Worm (Caenorhabditis elegans) whole organism, late embryonic: Measurements from ENCODE around the gene T05B11.4.
A peak's percentile ranks its signal among the peaks of the same experiment; 100 is the strongest.

Source experiments
- C38D4.7 ChIP-seq: fragments of 200-800 bp; sonication (Bioruptor generic); optimal IDR thresholded peaks from 2 replicates; lab custom pipeline; 2018; ENCODE audit warnings: mild to moderate bottlenecking, missing genetic modification characterization, moderate library complexity, missing compliant biosample characterization
- F13H6.1 ChIP-seq: sonication (generic microtip); optimal IDR thresholded peaks from 2 replicates; lab custom pipeline; 2016; ENCODE audit warnings: missing genetic modification characterization, missing compliant biosample characterization
- T23F11.4 ChIP-seq: fragments of 200-800 bp; sonication (Bioruptor generic); optimal IDR thresholded peaks from 2 replicates; lab custom pipeline; 2018; ENCODE audit warnings: mild to moderate bottlenecking, missing genetic modification characterization, missing compliant biosample characterization
- ahr-1 ChIP-seq: sonication (generic microtip); optimal IDR thresholded peaks from 2 replicates; lab custom pipeline; 2016; ENCODE audit warnings: missing genetic modification characterization, missing compliant biosample characterization
- ceh-14 ChIP-seq: sonication (generic microtip); optimal IDR thresholded peaks from 2 replicates; lab custom pipeline; 2016; ENCODE audit warnings: missing genotype, missing genetic modification characterization, missing compliant biosample characterization
- ceh-18 ChIP-seq: sonication (generic microtip); optimal IDR thresholded peaks from 2 replicates; lab custom pipeline; 2016; ENCODE audit warnings: missing genetic modification characterization, missing compliant biosample characterization
- ceh-19 ChIP-seq: fragments of 200-800 bp; sonication (Bioruptor generic); optimal IDR thresholded peaks from 2 replicates; lab custom pipeline; 2018; ENCODE audit warnings: mild to moderate bottlenecking, missing genetic modification characterization, missing compliant biosample characterization
- ceh-2 ChIP-seq: sonication (generic microtip); optimal IDR thresholded peaks from 2 replicates; lab custom pipeline; 2016; ENCODE audit warnings: missing genotype, missing genetic modification characterization, missing compliant biosample characterization
- ceh-22 ChIP-seq: sonication (generic microtip); optimal IDR thresholded peaks from 2 replicates; lab custom pipeline; 2017; ENCODE audit warnings: missing biosample characterization, missing genetic modification characterization
- ceh-30 ChIP-seq: fragments of 150-350 bp; optimal IDR thresholded peaks from 2 replicates; lab custom pipeline; 2014; ENCODE audit warnings: missing biosample characterization, missing genetic modification characterization
- ceh-31 ChIP-seq: sonication (generic microtip); optimal IDR thresholded peaks from 2 replicates; lab custom pipeline; 2016; ENCODE audit warnings: missing genetic modification characterization, missing compliant biosample characterization
- ceh-34 ChIP-seq: sonication (generic microtip); optimal IDR thresholded peaks from 2 replicates; lab custom pipeline; 2016; ENCODE audit warnings: mild to moderate bottlenecking, missing genetic modification characterization, missing compliant biosample characterization
- ceh-45 ChIP-seq: fragments of 200-800 bp; sonication (Bioruptor generic); IDR thresholded peaks from 2 replicates; pipeline ENCODE4 v1.3.6; 2022; ENCODE audit warnings: missing genetic modification reagents, missing genetic modification characterization, missing compliant biosample characterization
- ceh-48 ChIP-seq: sonication (generic microtip); optimal IDR thresholded peaks from 2 replicates; lab custom pipeline; 2016; ENCODE audit warnings: missing genetic modification characterization, inconsistent platforms, missing compliant biosample characterization
- dmd-4 ChIP-seq: sonication (generic microtip); optimal IDR thresholded peaks from 2 replicates; lab custom pipeline; 2016; ENCODE audit warnings: borderline replicate concordance, missing genetic modification characterization, missing compliant biosample characterization
- elt-2 ChIP-seq: sonication (generic microtip); optimal IDR thresholded peaks from 2 replicates; lab custom pipeline; 2016; ENCODE audit warnings: missing genetic modification reagents, missing genetic modification characterization, missing compliant biosample characterization
- elt-4 ChIP-seq: sonication (generic microtip); optimal IDR thresholded peaks from 2 replicates; lab custom pipeline; 2016; ENCODE audit warnings: missing genetic modification characterization, missing compliant biosample characterization
- ets-4 ChIP-seq: sonication (generic microtip); optimal IDR thresholded peaks from 2 replicates; lab custom pipeline; 2016; ENCODE audit warnings: missing genetic modification characterization, missing compliant biosample characterization
- eyg-1 ChIP-seq: sonication (generic microtip); optimal IDR thresholded peaks from 2 replicates; lab custom pipeline; 2016; ENCODE audit warnings: missing genotype, missing genetic modification characterization, missing compliant biosample characterization
- fax-1 ChIP-seq: sonication (generic microtip); optimal IDR thresholded peaks from 2 replicates; lab custom pipeline; 2016; ENCODE audit warnings: missing genotype, missing genetic modification characterization, missing compliant biosample characterization
- fkh-6 ChIP-seq: sonication (generic microtip); optimal IDR thresholded peaks from 2 replicates; lab custom pipeline; 2016; ENCODE audit warnings: missing genetic modification characterization, missing compliant biosample characterization
- gmeb-2 ChIP-seq: sonication (generic microtip); optimal IDR thresholded peaks from 2 replicates; lab custom pipeline; 2016; ENCODE audit warnings: missing genetic modification characterization, inconsistent platforms, missing compliant biosample characterization
- lim-6 ChIP-seq: sonication (generic microtip); optimal IDR thresholded peaks from 2 replicates; lab custom pipeline; 2016; ENCODE audit warnings: missing genetic modification characterization, missing compliant biosample characterization
- lin-11 ChIP-seq: fragments of 200-800 bp; sonication (Bioruptor generic); optimal IDR thresholded peaks from 2 replicates; lab custom pipeline; 2018; ENCODE audit warnings: mild to moderate bottlenecking, missing genetic modification characterization, missing compliant biosample characterization
- mec-3 ChIP-seq: sonication (generic microtip); optimal IDR thresholded peaks from 2 replicates; lab custom pipeline; 2016; ENCODE audit warnings: borderline replicate concordance, missing genetic modification characterization, missing compliant biosample characterization
- nfya-1 ChIP-seq: sonication (generic microtip); optimal IDR thresholded peaks from 2 replicates; lab custom pipeline; 2017; ENCODE audit warnings: missing genetic modification characterization, mild to moderate bottlenecking, missing compliant biosample characterization, antibody characterized with exemption, moderate library complexity
- npax-4 ChIP-seq: sonication (generic microtip); optimal IDR thresholded peaks from 2 replicates; lab custom pipeline; 2016; ENCODE audit warnings: missing genetic modification characterization, missing compliant biosample characterization
- pax-1 ChIP-seq: fragments of 150-350 bp; optimal IDR thresholded peaks from 2 replicates; lab custom pipeline; 2014; ENCODE audit warnings: missing biosample characterization, missing genetic modification characterization
- ref-2 ChIP-seq: sonication (generic microtip); optimal IDR thresholded peaks from 2 replicates; lab custom pipeline; 2016; ENCODE audit warnings: missing genetic modification characterization, missing compliant biosample characterization
- sdc-2 ChIP-seq: sonication (generic microtip); optimal IDR thresholded peaks from 2 replicates; lab custom pipeline; 2016; ENCODE audit warnings: missing genotype, missing genetic modification characterization, missing compliant biosample characterization
- sox-2 ChIP-seq: fragments of 200-800 bp; sonication (Bioruptor generic); IDR thresholded peaks from 2 replicates; pipeline ENCODE4 v1.3.6; 2022; ENCODE audit warnings: missing genetic modification reagents, missing genetic modification characterization, missing compliant biosample characterization
- tbx-7 ChIP-seq: sonication (generic microtip); optimal IDR thresholded peaks from 2 replicates; lab custom pipeline; 2016; ENCODE audit warnings: missing genotype, missing genetic modification characterization, missing compliant biosample characterization
- ttx-3 ChIP-seq: sonication (generic microtip); optimal IDR thresholded peaks from 2 replicates; lab custom pipeline; 2016; ENCODE audit warnings: missing genetic modification reagents, missing genetic modification characterization, missing compliant biosample characterization
- unc-55 ChIP-seq: sonication (generic microtip); optimal IDR thresholded peaks from 2 replicates; lab custom pipeline; 2017; ENCODE audit warnings: missing biosample characterization, missing genetic modification reagents, missing genetic modification characterization
- unc-86 ChIP-seq: sonication (generic microtip); optimal IDR thresholded peaks from 2 replicates; lab custom pipeline; 2016; ENCODE audit warnings: missing genetic modification characterization, missing compliant biosample characterization
- zip-5 ChIP-seq: sonication (generic microtip); optimal IDR thresholded peaks from 2 replicates; lab custom pipeline; 2016; ENCODE audit warnings: missing genetic modification characterization, missing compliant biosample characterization

The T05B11.4 gene

ce11 chrV:7754557-7754956 lies at the start of gene T05B11.4:
Gene T05B11.4, minus strand, starts transcription at chrV:7754657.
- no peak for TF ChIP-seq mec-3 (tag; lab: Kevin White, UChicago)
- TF ChIP-seq ttx-3 (tag; lab: Kevin White, UChicago): no peak
- no peak for TF ChIP-seq zip-5
- TF ChIP-seq ceh-22: no peak
- TF ChIP-seq fkh-6: no peak
- TF ChIP-seq fax-1 (tag; lab: Kevin White, UChicago): no peak
- no peak for TF ChIP-seq ceh-45
- TF ChIP-seq, all 69 proteins: peak for 0

- TF ChIP-seq nfya-1 (tag; lab: Kevin White, UChicago): no peak
Observed at ce11 chrV:7803563-7803962, 49.1 kb upstream of the T05B11.4 start.

- TF ChIP-seq F13H6.1 (tag; lab: Kevin White, UChicago): no peak
- no peak for TF ChIP-seq ets-4 (tag; lab: Kevin White, UChicago)
- TF ChIP-seq dmd-4 (tag; lab: Kevin White, UChicago): no peak
- TF ChIP-seq lin-11: no peak
- no peak for TF ChIP-seq unc-55 (GFP tag; lab: Kevin White, UChicago)
- TF ChIP-seq tbx-7 (tag; lab: Kevin White, UChicago): no peak
- no peak for TF ChIP-seq C38D4.7 (GFP tag; lab: Kevin White, UChicago)
- no peak for TF ChIP-seq ceh-18
- no peak for TF ChIP-seq ceh-31 (tag; lab: Kevin White, UChicago)
- TF ChIP-seq zip-5: no peak
- no peak for TF ChIP-seq gmeb-2 (tag; lab: Kevin White, UChicago)
- TF ChIP-seq ceh-30: no peak
- no peak for TF ChIP-seq ceh-14
- TF ChIP-seq sdc-2 (tag; lab: Kevin White, UChicago): no peak
Observed at ce11 chrV:7798079-7798478, 43.6 kb upstream of the T05B11.4 start, which contains the start of gene ZK742.7. Gene ZK742.7, plus strand, starts transcription at chrV:7798379.

- TF ChIP-seq unc-86 (tag; lab: Kevin White, UChicago): no peak
- TF ChIP-seq ahr-1 (tag; lab: Kevin White, UChicago): no peak
- no peak for TF ChIP-seq ceh-2
- TF ChIP-seq lim-6 (tag; lab: Kevin White, UChicago): no peak
- no peak for TF ChIP-seq ceh-48
- TF ChIP-seq pax-1 (tag; lab: Kevin White, UChicago): no peak
- TF ChIP-seq T23F11.4 (GFP tag; lab: Kevin White, UChicago): no peak
- no peak for TF ChIP-seq sox-2 (GFP tag; lab: Robert Waterston, UW)
- no peak for TF ChIP-seq elt-4
- TF ChIP-seq eyg-1: no peak
- no peak for TF ChIP-seq ref-2 (tag; lab: Kevin White, UChicago)
- no peak for TF ChIP-seq ceh-19 (GFP tag; lab: Kevin White, UChicago)
- no peak for TF ChIP-seq npax-4 (tag; lab: Kevin White, UChicago)
- TF ChIP-seq ceh-18: no peak
Observed at ce11 chrV:7793067-7793466, 38.6 kb upstream of the T05B11.4 start, which contains the start of gene flp-21. Gene flp-21, plus strand, starts transcription at chrV:7793367.

ce11 chrV:7786639-7787038 lies 32.2 kb upstream of the T05B11.4 start:
- TF ChIP-seq elt-2 (tag; lab: Kevin White, UChicago) (peak; percentile 92), ceh-30 (no peak)

- no peak for TF ChIP-seq ceh-34
Observed at ce11 chrV:7785885-7786284, 31.4 kb upstream of the T05B11.4 start.
